Fruit fly (Drosophila melanogaster): ENCODE results near the gene Rtel1.

Gene Rtel1

DNA sequence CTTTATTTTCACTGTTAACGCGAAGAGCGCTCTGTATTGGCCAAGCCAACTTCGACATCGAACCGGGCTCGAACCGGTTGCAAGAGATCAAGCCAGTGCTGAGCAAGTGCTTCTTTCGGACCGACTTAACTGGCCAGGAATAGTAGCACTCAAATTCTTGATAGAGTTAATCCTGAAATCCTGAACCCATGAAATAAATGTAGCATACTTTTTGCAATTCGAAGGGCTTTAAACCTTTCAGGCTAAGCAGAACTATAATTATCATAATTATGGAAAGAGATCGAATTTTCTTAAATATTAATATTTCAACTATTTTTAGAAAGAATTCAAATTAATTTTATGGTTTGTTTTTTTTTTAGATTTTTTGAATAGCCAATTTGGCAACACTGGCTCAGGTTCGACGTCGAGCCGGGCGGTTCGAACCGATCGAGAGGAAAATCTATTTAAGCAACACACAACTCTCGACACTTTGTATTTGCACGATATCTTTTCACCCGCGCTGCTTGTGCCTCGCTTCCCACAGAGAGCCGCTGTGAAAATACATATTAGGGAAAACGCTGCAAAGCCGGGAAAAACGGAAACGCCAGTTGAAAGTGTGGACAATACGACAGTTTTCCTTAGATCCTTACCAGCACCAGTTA, 49.3 kb upstream of the Rtel1 start, which contains the start of gene AdamTS-B (continued):
- no peak for TF ChIP-seq chinmo (GFP tag; IDR thresholded peaks at IDR 0.05; ENCODE audit: partially characterized antibody)
- peak; percentile 23; the same call in 1 of the 2 replicates for TF ChIP-seq ssp (GFP tag; IDR thresholded peaks at IDR 0.05)
- TF ChIP-seq E2f1 (GFP tag; IDR thresholded peaks at IDR 0.05), result peak; percentile 37; the same call in 1 of the 2 replicates
- TF ChIP-seq CG13894 (tag; optimal IDR thresholded peaks at IDR 0.05), result no peak
- no peak for TF ChIP-seq ab (GFP tag; optimal IDR thresholded peaks at IDR 0.05)
- peak; percentile 69 for TF ChIP-seq gem (tag; optimal IDR thresholded peaks at IDR 0.05)
- TF ChIP-seq CG9817 (tag; optimal IDR thresholded peaks at IDR 0.05), result peak; percentile 28
- 0 out of 2 replicates have a peak, but pooled peaks have one; percentile 20 for TF ChIP-seq CG14014 (GFP tag; IDR thresholded peaks at IDR 0.05)
- no peak for TF ChIP-seq CG2889 (GFP tag; IDR thresholded peaks at IDR 0.05)
- TF ChIP-seq sima (GFP tag; optimal IDR thresholded peaks at IDR 0.05), result no peak
- TF ChIP-seq TFAM (GFP tag; optimal IDR thresholded peaks at IDR 0.05), result no peak
- no peak for TF ChIP-seq Oaz (GFP tag; IDR thresholded peaks at IDR 0.05)
- peak; percentile 63 for TF ChIP-seq CG9932 (GFP tag; IDR thresholded peaks at IDR 0.05)
- no peak for TF ChIP-seq stwl (tag; optimal IDR thresholded peaks at IDR 0.05)
- peak; percentile 69 for TF ChIP-seq CG11504 (tag; optimal IDR thresholded peaks at IDR 0.05)
- TF ChIP-seq CG7928 (GFP tag; optimal IDR thresholded peaks at IDR 0.05), result no peak
- TF ChIP-seq br (optimal IDR thresholded peaks at IDR 0.05), result no peak
- TF ChIP-seq wek (GFP tag; optimal IDR thresholded peaks at IDR 0.05), result no peak
- TF ChIP-seq CG30431 (GFP tag; optimal IDR thresholded peaks at IDR 0.05), result no peak
- peak; percentile 28 for TF ChIP-seq BtbVII (GFP tag; optimal IDR thresholded peaks at IDR 0.05)
- no peak for TF ChIP-seq CG10654 (GFP tag; optimal IDR thresholded peaks at IDR 0.05)
- no peak for TF ChIP-seq CG6654 (GFP tag; optimal IDR thresholded peaks at IDR 0.05)
- no peak for TF ChIP-seq Vsx1 (GFP tag; optimal IDR thresholded peaks at IDR 0.05)
- no peak for TF ChIP-seq knrl (GFP tag; IDR thresholded peaks at IDR 0.05; ENCODE audit: partially characterized antibody)
- TF ChIP-seq CG10209 (GFP tag; optimal IDR thresholded peaks at IDR 0.05), result peak; percentile 16
- TF ChIP-seq CG17829 (tag; optimal IDR thresholded peaks at IDR 0.05), result peak; percentile 19
- TF ChIP-seq chn (GFP tag; optimal IDR thresholded peaks at IDR 0.05), result no peak
- no peak for TF ChIP-seq Side (GFP tag; optimal IDR thresholded peaks at IDR 0.05)
- peak; percentile 7 for TF ChIP-seq CG13775 (GFP tag; optimal IDR thresholded peaks at IDR 0.05)
- no peak for TF ChIP-seq CG10431 (GFP tag; optimal IDR thresholded peaks at IDR 0.05)
- peak; percentile 10 for TF ChIP-seq ATbp (GFP tag; optimal IDR thresholded peaks at IDR 0.05)
- peak; percentile 37 for TF ChIP-seq Blimp-1 (GFP tag; optimal IDR thresholded peaks at IDR 0.05)
- peak; percentile 42 for TF ChIP-seq CG17385 (GFP tag; optimal IDR thresholded peaks at IDR 0.05)
- 0 out of 2 replicates have a peak, but pooled peaks have one; percentile 27 for TF ChIP-seq CG32767 (GFP tag; IDR thresholded peaks at IDR 0.05)
- TF ChIP-seq CG12155 (GFP tag; optimal IDR thresholded peaks at IDR 0.05), result peak; percentile 15
- no peak for TF ChIP-seq CG3726 (GFP tag; IDR thresholded peaks at IDR 0.05)
- no peak for TF ChIP-seq CG15011 (GFP tag; optimal IDR thresholded peaks at IDR 0.05)
- no peak for TF ChIP-seq pros (GFP tag; optimal IDR thresholded peaks at IDR 0.05)
- peak; percentile 63 for TF ChIP-seq Ssrp (tag; optimal IDR thresholded peaks at IDR 0.05)
- TF ChIP-seq gsb-n (tag; optimal IDR thresholded peaks at IDR 0.05), result peak; percentile 32
- peak; percentile 22 for TF ChIP-seq fd96Cb (tag; optimal IDR thresholded peaks at IDR 0.05)
- TF ChIP-seq Rx (GFP tag; IDR thresholded peaks at IDR 0.05), result no peak
- TF ChIP-seq Tbp (GFP tag; optimal IDR thresholded peaks at IDR 0.05), result no peak
- no peak for TF ChIP-seq CHES-1-like (GFP tag; optimal IDR thresholded peaks at IDR 0.05)
- TF ChIP-seq Doc3 (GFP tag; IDR thresholded peaks at IDR 0.05; ENCODE audit: partially characterized antibody), result no peak
- no peak for TF ChIP-seq CG11093 (GFP tag; IDR thresholded peaks at IDR 0.05)
- TF ChIP-seq Optix (GFP tag; IDR thresholded peaks at IDR 0.05), result no peak
- no peak for TF ChIP-seq Hr39 (optimal IDR thresholded peaks at IDR 0.05)
- no peak for TF ChIP-seq CG8089 (GFP tag; optimal IDR thresholded peaks at IDR 0.05)
- TF ChIP-seq vnd (GFP tag; IDR thresholded peaks at IDR 0.05; ENCODE audit: partially characterized antibody), result no peak

All from whole organism, embryonic.